Worm (Caenorhabditis elegans): ENCODE data around the gene F56D6.14.

The F56D6.14 gene

DNA sequence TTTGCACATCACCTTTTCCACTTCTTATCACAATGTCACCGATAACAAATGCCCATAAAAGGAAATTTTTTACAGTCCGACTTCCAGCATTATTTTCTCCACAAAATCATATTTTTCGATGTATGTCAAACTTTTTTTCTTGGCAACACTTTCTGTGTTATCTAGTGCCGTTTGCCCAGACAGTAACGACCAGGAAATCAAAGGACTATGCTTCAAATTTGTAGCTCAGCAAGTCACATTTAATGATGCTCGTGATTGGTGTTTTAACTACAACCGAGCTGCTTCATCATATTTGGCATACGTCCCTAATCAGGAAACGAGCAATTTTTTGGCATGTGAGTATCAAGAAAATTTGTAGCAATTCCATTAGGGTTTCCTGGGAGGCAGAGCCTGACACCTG lies 46.0 kb downstream of the F56D6.14 start:
- TF ChIP-seq daf-19 (GFP tag; conservative IDR thresholded peaks at IDR 0.05) (no peak), nhr-28 (tag; optimal IDR thresholded peaks at IDR 0.05) (peak; percentile 64), F26F4.8 (GFP tag; conservative IDR thresholded peaks at IDR 0.05) (no peak), hlh-30 (tag; optimal IDR thresholded peaks at IDR 0.05; ENCODE audit: insufficient read depth) (peak; percentile 9), lin-15B (tag; optimal IDR thresholded peaks at IDR 0.05) (no peak), nhr-11 (tag; optimal IDR thresholded peaks at IDR 0.05) (no peak), php-3 (GFP tag; IDR thresholded peaks at IDR 0.05) (no peak), hif-1 (tag; optimal IDR thresholded peaks at IDR 0.05) (no peak), dve-1 (tag; optimal IDR thresholded peaks at IDR 0.05; ENCODE audit: insufficient read depth) (no peak), dmd-6 (GFP tag; IDR thresholded peaks at IDR 0.05) (peak; percentile 22; the same call in 1 of the 2 replicates), R02D3.7 (tag; optimal IDR thresholded peaks at IDR 0.05) (no peak)

DNA sequence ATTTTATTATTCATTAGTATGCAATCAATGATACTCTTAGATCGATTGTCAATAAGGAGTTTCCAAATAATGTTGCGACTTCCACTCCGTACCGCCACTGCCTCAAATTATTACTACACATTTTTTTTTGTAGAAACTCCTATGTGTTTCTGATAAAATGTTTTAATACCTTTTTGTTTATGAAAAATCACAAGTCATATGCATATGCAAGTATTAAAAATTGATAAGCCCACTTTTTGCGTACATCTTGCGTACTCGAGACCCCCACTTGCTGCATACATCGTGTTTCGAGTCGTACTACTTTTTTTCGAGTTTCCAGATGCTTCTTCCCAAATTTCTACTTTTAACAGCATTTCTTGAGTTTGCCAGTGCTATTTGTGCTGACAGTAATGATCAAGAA lies 47.5 kb downstream of the F56D6.14 start, which contains the start of gene clec-76:
clec-76 (plus strand) TSS at position 234 of the 400 bp plus-strand sequence.
- TF ChIP-seq zfp-2 (tag; optimal IDR thresholded peaks at IDR 0.05) (no peak), nhr-28 (tag; optimal IDR thresholded peaks at IDR 0.05) (peak; percentile 74), nhr-42 (GFP tag; IDR thresholded peaks at IDR 0.05) (no peak), fos-1 (tag; optimal IDR thresholded peaks at IDR 0.05) (no peak), dmd-6 (GFP tag; IDR thresholded peaks at IDR 0.05) (peak; percentile 36; the same call in 1 of the 2 replicates), pqm-1 (tag; optimal IDR thresholded peaks at IDR 0.05) (peak; percentile 3), ceh-82 (tag; optimal IDR thresholded peaks at IDR 0.05) (no peak), daf-16 (GFP tag; optimal IDR thresholded peaks at IDR 0.05) (no peak), daf-16 (tag; optimal IDR thresholded peaks at IDR 0.05) (peak; percentile 51), dpl-1 (GFP tag; optimal IDR thresholded peaks at IDR 0.05) (no peak), nhr-77 (tag; optimal IDR thresholded peaks at IDR 0.05) (peak; percentile 58)
